Fruit fly (Drosophila melanogaster) whole organism: ENCODE results near the gene Sfp70A4.

Experiments
- CG8478 ChIP-seq: fragments of >200 bp; optimal IDR thresholded peaks from 2 replicates; lab custom pipeline; 2018; ENCODE audit warnings: inconsistent platforms
- Dll ChIP-seq: fragments of >200 bp; optimal IDR thresholded peaks from 2 replicates; lab custom pipeline; 2017
- EcR ChIP-seq, 2 experiments: fragments of >200 bp; optimal IDR thresholded peaks; 2 replicates each; lab custom pipeline; 2017; ENCODE audit warnings: missing biosample characterization in 2 of 2, missing genetic modification characterization in 2 of 2, missing genetic modification reagents in 2 of 2
- pan ChIP-seq: fragments of >200 bp; optimal IDR thresholded peaks from 2 replicates; lab custom pipeline; 2017
- psq ChIP-seq: fragments of >200 bp; optimal IDR thresholded peaks from 2 replicates; lab custom pipeline; 2017
- usp ChIP-seq: fragments of >200 bp; optimal IDR thresholded peaks from 2 replicates; lab custom pipeline; 2017; ENCODE audit warnings: missing biosample characterization, missing genetic modification characterization, mixed read lengths

The Sfp70A4 gene

DNA sequence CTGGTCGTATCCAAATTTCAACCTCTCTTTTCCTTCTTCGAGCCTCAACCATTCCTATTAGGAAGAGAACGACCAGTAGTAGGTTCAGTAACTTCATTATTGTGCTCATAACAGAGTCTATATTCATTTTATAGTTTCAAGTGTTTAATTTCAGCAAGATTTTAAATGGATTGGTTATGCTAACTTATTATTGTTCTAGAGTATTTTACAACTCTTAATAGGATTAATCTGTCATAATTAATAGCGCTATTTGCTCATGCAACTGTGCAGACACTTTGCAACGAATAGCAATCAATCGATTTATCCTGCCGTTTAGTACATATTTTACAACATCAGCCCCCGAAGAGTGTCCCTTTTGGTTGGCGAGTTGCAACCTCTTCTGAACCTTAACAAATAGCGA is at the start of gene Sfp70A4:
Gene Sfp70A4, minus strand, starts transcription at position 101 of the 400 bp plus-strand sequence.
- TF ChIP-seq EcR (GFP tag; optimal IDR thresholded peaks at IDR 0.05; lab: Kevin White, UChicago) (no peak), CG8478 (lab: Kevin White, UChicago) (no peak), Dll (lab: Kevin White, UChicago) (no peak)

DNA sequence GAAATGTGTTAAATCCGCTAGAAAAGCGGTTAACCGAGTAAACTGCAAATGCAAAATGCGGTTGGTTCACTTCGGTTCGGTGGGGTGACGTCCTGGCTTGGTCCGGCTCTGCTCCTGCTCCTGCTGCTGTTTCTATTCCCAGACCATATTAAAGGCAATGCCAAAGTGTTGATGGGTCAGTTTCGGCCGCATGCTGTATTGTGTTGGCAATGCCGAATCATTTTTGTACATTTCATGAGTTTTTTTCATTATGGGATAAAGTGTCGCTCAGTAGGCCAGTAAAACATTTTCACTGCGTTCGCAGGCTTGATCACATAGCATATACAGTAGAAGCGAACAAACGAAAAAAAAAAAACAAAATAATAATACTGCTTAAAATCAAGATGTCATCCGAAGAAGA is 32.2 kb upstream of the Sfp70A4 start, which contains the start of gene CG14113:
Gene CG14113, plus strand, starts transcription at position 301 of the 400 bp plus-strand sequence.
- TF ChIP-seq usp (no peak), pan (lab: Kevin White, UChicago) (no peak), CG8478 (lab: Kevin White, UChicago) (no peak), Dll (lab: Kevin White, UChicago) (no peak), EcR (GFP tag; optimal IDR thresholded peaks at IDR 0.05; lab: Kevin White, UChicago) (no peak)

DNA sequence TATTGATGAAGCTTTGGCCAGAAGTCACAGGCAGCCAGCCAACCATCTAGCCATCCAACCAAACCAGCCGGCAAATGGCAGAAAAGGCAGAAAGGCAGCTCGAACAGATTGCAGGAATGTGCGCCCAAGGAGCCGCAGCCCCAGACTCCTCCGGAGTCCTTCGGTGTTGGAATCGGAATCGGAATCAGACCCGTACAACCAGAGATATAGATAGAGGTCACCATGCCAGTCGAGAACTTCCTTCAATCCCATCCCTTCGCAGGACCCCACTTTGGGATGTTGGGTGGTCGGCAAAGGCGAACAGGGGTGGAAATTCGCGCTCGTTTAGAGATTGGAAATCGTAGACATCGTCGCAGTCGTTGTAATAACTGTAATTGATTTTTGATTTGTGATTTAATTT is 15.6 kb upstream of the Sfp70A4 start:
- TF ChIP-seq psq (no peak), usp (no peak), CG8478 (lab: Kevin White, UChicago) (no peak), pan (lab: Kevin White, UChicago) (no peak), EcR (GFP tag; optimal IDR thresholded peaks at IDR 0.05; lab: Kevin White, UChicago) (no peak), Dll (lab: Kevin White, UChicago) (no peak)

DNA sequence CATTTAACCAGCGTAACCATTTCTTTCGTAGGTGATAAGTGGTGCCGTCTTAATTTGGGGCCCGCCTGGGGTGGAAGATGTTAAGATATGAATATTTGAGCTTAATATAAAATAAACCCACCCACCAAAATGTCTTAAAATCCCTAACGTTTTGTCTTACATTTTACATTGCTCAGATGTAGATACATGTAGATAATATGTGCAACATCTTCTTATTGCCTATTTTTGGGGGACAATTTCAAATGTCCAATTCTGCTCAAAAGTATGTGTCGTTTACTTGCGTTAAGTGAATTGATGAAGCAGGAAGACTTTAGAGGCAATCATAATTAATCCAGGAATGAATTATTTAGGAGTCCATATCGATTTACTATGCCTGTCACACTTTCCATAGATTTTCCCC is 5.1 kb upstream of the Sfp70A4 start:
- TF ChIP-seq CG8478 (lab: Kevin White, UChicago), result no peak
- TF ChIP-seq Dll (lab: Kevin White, UChicago), result no peak
- no peak for TF ChIP-seq psq
- no peak for TF ChIP-seq pan (lab: Kevin White, UChicago)
- TF ChIP-seq usp, result no peak
- TF ChIP-seq EcR (GFP tag; optimal IDR thresholded peaks at IDR 0.05; lab: Kevin White, UChicago), result no peak

DNA sequence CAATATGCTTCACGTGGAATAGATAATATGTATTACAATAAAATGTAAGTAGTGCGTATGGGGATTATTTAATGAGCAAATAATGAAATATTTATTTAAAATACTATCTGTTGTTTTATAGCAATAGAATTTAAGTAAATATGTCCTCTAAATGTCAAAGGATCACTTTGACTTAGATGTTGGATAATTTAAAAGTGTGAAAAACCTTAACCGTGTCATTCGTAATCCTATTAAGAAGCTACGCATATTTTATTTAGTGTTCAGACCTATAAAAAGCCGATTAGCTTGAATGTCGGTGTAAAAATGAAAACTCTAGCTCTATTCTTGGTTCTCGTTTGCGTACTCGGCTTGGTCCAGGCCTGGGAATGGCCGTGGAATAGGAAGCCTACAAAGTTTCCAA is 4.7 kb upstream of the Sfp70A4 start, which contains the start of gene SP:
Gene SP, plus strand, starts transcription at position 301 of the 400 bp plus-strand sequence.
- no peak for TF ChIP-seq EcR (GFP tag; optimal IDR thresholded peaks at IDR 0.05; lab: Kevin White, UChicago)
- no peak for TF ChIP-seq usp

DNA sequence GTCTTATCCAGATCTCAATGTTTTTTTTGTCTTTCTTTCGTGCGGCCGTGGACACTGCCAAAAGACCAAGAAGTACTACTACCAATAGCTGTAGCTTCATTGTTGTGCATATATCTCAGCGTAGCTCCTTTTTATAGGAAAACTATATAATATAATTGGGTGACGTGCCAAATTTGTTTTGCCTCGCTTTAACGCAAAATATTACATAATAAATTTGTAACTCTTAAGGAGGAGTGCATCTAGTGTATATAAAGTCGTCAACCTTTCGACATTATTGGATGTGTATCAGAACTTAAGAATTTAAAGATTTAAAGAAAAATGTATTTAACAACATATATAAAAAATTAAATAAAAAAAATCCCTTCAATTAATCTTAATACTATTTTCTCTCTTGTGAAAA is 3.4 kb upstream of the Sfp70A4 start, which contains the start of gene CG43147:
Gene CG43147, minus strand, starts transcription at position 101 of the 400 bp plus-strand sequence.
- TF ChIP-seq Dll (lab: Kevin White, UChicago) (no peak), pan (lab: Kevin White, UChicago) (no peak), psq (no peak), EcR (GFP tag; optimal IDR thresholded peaks at IDR 0.05; lab: Kevin White, UChicago) (no peak), usp (no peak), CG8478 (lab: Kevin White, UChicago) (no peak)

DNA sequence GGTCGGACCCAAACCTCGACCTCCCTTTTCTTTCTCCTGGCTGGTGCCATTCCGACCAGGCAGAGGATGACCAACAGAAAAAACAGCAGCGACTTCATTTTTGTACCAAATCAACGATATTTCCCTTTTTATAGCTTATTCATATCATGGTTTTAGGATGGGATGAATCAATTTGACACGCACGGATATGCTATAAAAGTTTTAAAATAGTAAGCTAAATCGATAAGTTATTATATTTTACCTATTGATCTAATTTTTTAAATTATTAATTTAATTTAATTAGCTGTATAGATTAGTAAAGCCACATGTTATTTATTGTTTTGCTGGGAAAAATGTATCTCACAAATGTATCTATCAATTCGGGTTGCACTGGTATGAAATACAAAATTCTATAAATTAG is 2.3 kb upstream of the Sfp70A4 start, which contains the start of gene CG42481:
Gene CG42481, minus strand, starts transcription at position 101 of the 400 bp plus-strand sequence.
- TF ChIP-seq pan (lab: Kevin White, UChicago), result no peak
- no peak for TF ChIP-seq psq
- TF ChIP-seq usp, result no peak
- TF ChIP-seq Dll (lab: Kevin White, UChicago), result no peak
- TF ChIP-seq CG8478 (lab: Kevin White, UChicago), result no peak
- no peak for TF ChIP-seq EcR (GFP tag; optimal IDR thresholded peaks at IDR 0.05; lab: Kevin White, UChicago)

DNA sequence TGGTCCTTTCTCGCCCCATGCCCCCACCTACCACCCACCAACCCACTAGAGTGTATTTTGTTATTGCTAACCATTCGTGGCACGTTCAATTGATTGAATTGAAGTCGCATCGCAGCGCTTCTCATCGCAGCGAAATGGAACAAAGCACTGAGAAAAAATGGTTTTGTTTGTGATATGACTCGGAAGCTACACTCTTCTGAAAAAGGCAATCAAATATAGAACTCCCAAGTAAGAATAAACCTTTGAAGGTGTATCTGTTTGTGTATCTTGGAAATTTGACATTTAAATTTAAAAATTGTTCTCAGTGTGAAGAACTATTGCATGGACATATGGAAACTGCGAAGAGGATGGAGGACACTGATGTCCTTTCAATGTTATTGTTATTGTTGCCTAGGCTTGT is 985 bp downstream of the Sfp70A4 start:
- no peak for TF ChIP-seq CG8478 (lab: Kevin White, UChicago)

DNA sequence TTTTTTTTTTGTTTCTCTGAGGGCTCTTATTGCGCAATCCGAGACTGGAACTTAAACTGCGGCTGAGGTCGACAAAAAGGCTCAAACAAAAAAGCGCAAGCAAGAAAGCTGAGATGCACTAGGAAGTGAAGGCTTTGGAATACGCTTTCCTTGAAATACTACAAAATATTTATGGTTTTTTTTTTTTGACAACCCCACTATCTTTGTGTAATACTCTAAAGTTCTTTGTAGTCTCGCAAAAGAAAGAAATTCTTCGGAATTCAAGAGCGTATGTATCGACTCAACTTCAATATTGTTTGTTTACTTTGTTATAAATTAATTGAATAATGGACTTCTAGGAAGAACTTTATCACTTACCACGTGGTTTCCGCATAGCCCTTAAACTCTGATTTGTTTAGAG is 8.5 kb downstream of the Sfp70A4 start:
- TF ChIP-seq CG8478 (lab: Kevin White, UChicago) (no peak), Dll (lab: Kevin White, UChicago) (no peak), pan (lab: Kevin White, UChicago) (no peak), psq (no peak), usp (no peak), EcR (GFP tag; optimal IDR thresholded peaks at IDR 0.05; lab: Kevin White, UChicago) (no peak)

DNA sequence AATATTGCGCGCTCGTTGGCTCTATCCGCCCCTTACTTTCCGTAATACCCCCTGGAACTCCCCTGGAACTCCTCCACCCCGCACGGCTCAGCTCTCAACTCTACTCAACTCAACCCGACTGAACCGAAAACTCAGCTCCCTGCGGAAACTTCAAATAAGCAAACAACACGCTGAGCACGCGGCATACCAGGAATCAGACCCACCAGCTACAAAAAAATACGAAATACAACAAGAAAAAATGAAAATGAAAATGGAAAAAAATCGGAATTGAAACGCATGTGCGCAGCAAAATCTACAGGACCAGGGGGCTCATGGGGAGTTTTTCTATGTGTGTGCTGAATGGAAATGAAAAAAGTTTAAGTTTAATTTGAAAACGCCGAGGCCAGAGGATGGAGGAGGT is 10.0 kb downstream of the Sfp70A4 start:
- TF ChIP-seq pan (lab: Kevin White, UChicago), result no peak
- no peak for TF ChIP-seq EcR (GFP tag; optimal IDR thresholded peaks at IDR 0.05; lab: Kevin White, UChicago)
- no peak for TF ChIP-seq Dll (lab: Kevin White, UChicago)
- TF ChIP-seq CG8478 (lab: Kevin White, UChicago), result no peak
- TF ChIP-seq usp, result no peak
- no peak for TF ChIP-seq psq

DNA sequence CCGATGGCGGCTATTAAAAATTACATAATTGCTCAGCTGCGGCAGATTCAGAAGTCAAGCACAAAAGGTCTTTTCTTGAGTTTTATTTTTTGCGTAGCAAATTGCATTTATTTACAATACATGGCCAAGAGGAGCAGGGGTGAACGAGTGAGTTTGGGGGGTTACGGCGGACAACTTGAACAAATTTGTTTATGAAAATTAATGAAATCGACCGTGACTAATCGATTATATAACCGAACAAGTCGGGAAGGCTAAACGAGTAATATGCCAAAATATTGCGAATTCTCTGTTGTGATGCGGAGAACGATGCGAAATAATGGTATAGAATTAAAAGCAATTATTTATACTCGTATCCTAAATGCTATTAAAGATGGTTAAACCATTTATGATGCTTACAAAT is 12.4 kb downstream of the Sfp70A4 start:
- no peak for TF ChIP-seq Dll (lab: Kevin White, UChicago)
- TF ChIP-seq usp, result no peak
- TF ChIP-seq pan (lab: Kevin White, UChicago), result no peak
- no peak for TF ChIP-seq EcR (GFP tag; optimal IDR thresholded peaks at IDR 0.05; lab: Kevin White, UChicago)
- no peak for TF ChIP-seq psq
- TF ChIP-seq CG8478 (lab: Kevin White, UChicago), result no peak

DNA sequence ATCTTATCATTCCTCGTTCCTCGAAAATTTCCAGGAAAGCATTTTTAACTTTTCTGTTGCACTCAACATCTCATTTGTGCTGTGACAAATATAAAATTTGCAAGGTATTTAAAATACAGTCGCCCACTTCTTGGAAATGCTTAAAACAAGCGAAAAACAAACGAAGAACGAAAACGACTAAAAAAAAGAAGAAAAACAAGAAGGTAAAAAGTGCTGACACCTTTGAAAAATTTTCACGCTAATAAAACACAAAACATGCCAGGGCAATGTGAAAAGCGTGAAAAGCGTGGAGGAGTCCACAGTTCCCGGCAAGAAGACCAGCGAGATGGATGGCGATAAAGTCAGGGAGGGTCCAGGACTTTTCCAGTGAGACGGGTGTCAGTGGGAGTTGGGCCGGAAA is 14.6 kb downstream of the Sfp70A4 start:
- TF ChIP-seq pan (lab: Kevin White, UChicago), result no peak
- TF ChIP-seq psq, result no peak
- TF ChIP-seq EcR (GFP tag; optimal IDR thresholded peaks at IDR 0.05; lab: Kevin White, UChicago), result no peak
- no peak for TF ChIP-seq Dll (lab: Kevin White, UChicago)
- TF ChIP-seq usp, result no peak
- TF ChIP-seq CG8478 (lab: Kevin White, UChicago), result no peak

DNA sequence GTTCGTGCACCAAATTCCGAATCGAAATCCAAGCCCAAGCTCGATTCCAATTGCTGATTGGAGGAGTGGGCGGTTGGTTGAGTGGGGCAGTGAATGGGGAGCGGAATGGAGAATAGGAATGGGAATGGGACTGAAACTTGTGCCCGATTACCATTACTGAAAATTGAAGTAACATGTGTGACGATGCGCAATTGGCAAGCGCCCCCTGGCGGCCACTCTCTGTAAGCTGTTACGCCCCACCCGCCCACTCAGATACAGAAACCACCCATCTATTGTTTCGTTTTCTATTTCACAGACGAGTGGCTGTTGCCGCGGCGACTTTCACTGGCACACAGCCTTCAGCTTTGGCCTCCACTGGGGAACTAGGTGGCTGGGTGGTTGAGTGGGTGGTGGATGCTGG is 25.4 kb downstream of the Sfp70A4 start:
- TF ChIP-seq EcR (GFP tag; optimal IDR thresholded peaks at IDR 0.05; lab: Kevin White, UChicago) (no peak), usp (no peak), CG8478 (lab: Kevin White, UChicago) (no peak), psq (no peak), pan (lab: Kevin White, UChicago) (no peak), Dll (lab: Kevin White, UChicago) (no peak)
